Fruit fly (Drosophila melanogaster) whole organism, embryonic: ENCODE data around the gene eEF1delta.
A peak's percentile ranks its signal among the peaks of the same experiment; 100 is the strongest.

Experiments used
- Atf6 ChIP-seq: fragments of 200-800 bp; sonication (Bioruptor generic); IDR thresholded peaks from 2 replicates; pipeline ENCODE4 v1.3.6; 2022; ENCODE audit warnings: missing biosample characterization, missing genetic modification characterization
- Bgb ChIP-seq: fragments of 200-800 bp; sonication (Bioruptor generic); IDR thresholded peaks from 2 replicates; pipeline ENCODE4 v1.3.6; 2022; ENCODE audit warnings: missing biosample characterization, missing genetic modification characterization; ENCODE audit not compliant: partially characterized antibody
- CG11398 ChIP-seq: fragments of 200-800 bp; sonication (Bioruptor generic); optimal IDR thresholded peaks from 2 replicates; lab custom pipeline; 2016; ENCODE audit warnings: missing biosample characterization, missing genetic modification characterization
- CG11560 ChIP-seq: fragments of 200-800 bp; sonication (Bioruptor generic); IDR thresholded peaks from 3 replicates; pipeline ENCODE4 v1.3.6; 2022; ENCODE audit warnings: missing biosample characterization, missing genetic modification characterization
- CG14860 ChIP-seq: fragments of 200-800 bp; sonication (Bioruptor generic); IDR thresholded peaks from 3 replicates; pipeline ENCODE4 v1.3.6; 2022; ENCODE audit warnings: missing biosample characterization, missing genetic modification characterization; ENCODE audit not compliant: partially characterized antibody
- CG1603 ChIP-seq: fragments of 200-800 bp; sonication (Bioruptor generic); optimal IDR thresholded peaks from 2 replicates; lab custom pipeline; 2019; ENCODE audit warnings: missing biosample characterization, mild to moderate bottlenecking, missing genetic modification characterization, moderate library complexity
- CG17186 ChIP-seq: fragments of 200-800 bp; sonication (Bioruptor generic); optimal IDR thresholded peaks from 3 replicates; lab custom pipeline; 2017; ENCODE audit warnings: missing biosample characterization, missing genetic modification reagents, missing genetic modification characterization
- CG2120 ChIP-seq: fragments of 200-800 bp; sonication (Bioruptor generic); optimal IDR thresholded peaks from 3 replicates; lab custom pipeline; 2016; ENCODE audit warnings: missing biosample characterization, missing genetic modification characterization
- CG2129 ChIP-seq: fragments of 200-800 bp; sonication (Bioruptor generic); IDR thresholded peaks from 2 replicates; pipeline ENCODE4 v1.3.6; 2022; ENCODE audit warnings: missing biosample characterization, missing genetic modification characterization; ENCODE audit not compliant: partially characterized antibody
- CG2889 ChIP-seq: fragments of 200-800 bp; sonication (Bioruptor generic); IDR thresholded peaks from 3 replicates; pipeline ENCODE4 v1.3.6; 2022; ENCODE audit warnings: missing biosample characterization, missing genetic modification characterization
- CG32767 ChIP-seq: fragments of 200-800 bp; sonication (Bioruptor generic); IDR thresholded peaks from 2 replicates; pipeline ENCODE4 v1.3.6; 2022; ENCODE audit warnings: missing biosample characterization, missing genetic modification characterization
- CG33213 ChIP-seq: fragments of 200-800 bp; sonication (Bioruptor generic); optimal IDR thresholded peaks from 3 replicates; lab custom pipeline; 2016; ENCODE audit warnings: missing biosample characterization, missing genetic modification characterization
- CG4617 ChIP-seq: fragments of 200-800 bp; sonication (Bioruptor generic); optimal IDR thresholded peaks from 3 replicates; lab custom pipeline; 2016; ENCODE audit warnings: missing biosample characterization, missing genetic modification characterization, borderline replicate concordance
- CG6683 ChIP-seq: fragments of 200-800 bp; sonication (Bioruptor generic); optimal IDR thresholded peaks from 2 replicates; lab custom pipeline; 2017; ENCODE audit warnings: missing biosample characterization, mild to moderate bottlenecking, missing genetic modification characterization, missing genetic modification reagents
- CG7963 ChIP-seq: fragments of 200-800 bp; sonication (Bioruptor generic); IDR thresholded peaks from 3 replicates; pipeline ENCODE4 v1.3.6; 2022; ENCODE audit warnings: missing biosample characterization, missing genetic modification characterization; ENCODE audit not compliant: partially characterized antibody
- CG8478 ChIP-seq: fragments of >200 bp; optimal IDR thresholded peaks from 2 replicates; lab custom pipeline; 2018
- Dbx ChIP-seq: fragments of 200-800 bp; sonication (Bioruptor generic); IDR thresholded peaks from 3 replicates; pipeline ENCODE4 v1.3.6; 2022; ENCODE audit warnings: missing biosample characterization, missing genetic modification characterization
- Dp ChIP-seq: fragments of 200-800 bp; sonication (Bioruptor generic); optimal IDR thresholded peaks from 2 replicates; lab custom pipeline; 2018; ENCODE audit warnings: missing biosample characterization, mild to moderate bottlenecking, missing genetic modification characterization, moderate library complexity
- E2f2 ChIP-seq: fragments of 200-800 bp; sonication (Bioruptor generic); IDR thresholded peaks from 2 replicates; pipeline ENCODE4 v1.3.6; 2022; ENCODE audit warnings: missing biosample characterization, missing genetic modification characterization
- Ets97D ChIP-seq: fragments of 200-800 bp; sonication (Bioruptor generic); optimal IDR thresholded peaks from 3 replicates; lab custom pipeline; 2016; ENCODE audit warnings: missing biosample characterization, missing genetic modification characterization
- H2.0 ChIP-seq: fragments of 200-800 bp; sonication (Bioruptor generic); IDR thresholded peaks from 2 replicates; pipeline ENCODE4 v1.3.6; 2022; ENCODE audit warnings: missing biosample characterization, missing genetic modification characterization
- Lpt ChIP-seq: fragments of >200 bp; optimal IDR thresholded peaks from 2 replicates; lab custom pipeline; 2018; ENCODE audit warnings: missing biosample characterization, missing genetic modification characterization
- MBD-R2 ChIP-seq: fragments of 200-800 bp; sonication (Bioruptor generic); IDR thresholded peaks from 2 replicates; pipeline ENCODE4 v1.3.6; 2022; ENCODE audit warnings: missing biosample characterization, missing genetic modification characterization
- NC2β ChIP-seq: fragments of 200-800 bp; sonication (Bioruptor generic); optimal IDR thresholded peaks from 2 replicates; lab custom pipeline; 2016; ENCODE audit warnings: missing biosample characterization, missing genetic modification characterization
- Opbp ChIP-seq: fragments of 200-800 bp; sonication (Bioruptor generic); IDR thresholded peaks from 3 replicates; pipeline ENCODE4 v1.3.6; 2022; ENCODE audit warnings: missing biosample characterization, missing genetic modification characterization; ENCODE audit not compliant: partially characterized antibody
- Stat92E ChIP-seq, 3 experiments: fragments of >200 bp in 2 of 3; fragments of 200-800 bp in 1 of 3; sonication (Bioruptor generic) in 1 of 3; optimal IDR thresholded peaks; 2 replicates each; lab custom pipeline; 2017 to 2019; ENCODE audit warnings: missing biosample characterization in 3 of 3, missing genetic modification characterization in 3 of 3, mild to moderate bottlenecking in 1 of 3, moderate library complexity in 1 of 3
- Taf1 ChIP-seq: fragments of 200-800 bp; sonication (Bioruptor generic); IDR thresholded peaks from 2 replicates; pipeline ENCODE4 v1.3.6; 2022; ENCODE audit warnings: missing biosample characterization, missing genetic modification characterization
- bigmax ChIP-seq: fragments of 200-800 bp; sonication (Bioruptor generic); optimal IDR thresholded peaks from 2 replicates; lab custom pipeline; 2018; ENCODE audit warnings: missing biosample characterization, mild to moderate bottlenecking, missing genetic modification characterization
- chn ChIP-seq: fragments of 200-800 bp; sonication (Bioruptor generic); optimal IDR thresholded peaks from 2 replicates; lab custom pipeline; 2016; ENCODE audit warnings: missing biosample characterization, missing genetic modification characterization
- dati ChIP-seq: fragments of 200-800 bp; sonication (Bioruptor generic); IDR thresholded peaks from 2 replicates; pipeline ENCODE4 v1.3.6; 2022; ENCODE audit warnings: missing biosample characterization, missing genetic modification characterization
- hth ChIP-seq: fragments of >200 bp; optimal IDR thresholded peaks from 2 replicates; lab custom pipeline; 2017; ENCODE audit warnings: inconsistent platforms
- lmd ChIP-seq: fragments of 200-800 bp; sonication (Bioruptor generic); IDR thresholded peaks from 2 replicates; pipeline ENCODE4 v1.3.6; 2022; ENCODE audit warnings: missing biosample characterization, missing genetic modification characterization
- mam ChIP-seq: fragments of 200-800 bp; sonication (Bioruptor generic); optimal IDR thresholded peaks from 3 replicates; lab custom pipeline; 2016; ENCODE audit warnings: missing biosample characterization, missing genetic modification characterization
- mirr ChIP-seq: fragments of 200-800 bp; sonication (Bioruptor generic); optimal IDR thresholded peaks from 3 replicates; lab custom pipeline; 2018; ENCODE audit warnings: missing biosample characterization, mild to moderate bottlenecking, missing genetic modification characterization
- nerfin-2 ChIP-seq: fragments of 200-800 bp; sonication (Bioruptor generic); IDR thresholded peaks from 2 replicates; pipeline ENCODE4 v1.3.6; 2022; ENCODE audit warnings: missing biosample characterization, missing genetic modification characterization; ENCODE audit not compliant: partially characterized antibody
- row ChIP-seq: fragments of 200-800 bp; sonication (Bioruptor generic); IDR thresholded peaks from 3 replicates; pipeline ENCODE4 v1.3.6; 2022; ENCODE audit warnings: missing biosample characterization, missing genetic modification characterization
- sqz ChIP-seq: fragments of 200-800 bp; sonication (Bioruptor generic); optimal IDR thresholded peaks from 3 replicates; lab custom pipeline; 2018; ENCODE audit warnings: missing biosample characterization, mild to moderate bottlenecking, missing genetic modification characterization
- sug ChIP-seq: fragments of 200-800 bp; optimal IDR thresholded peaks from 2 replicates; lab custom pipeline; 2019; ENCODE audit warnings: missing biosample characterization, mild to moderate bottlenecking, missing genetic modification characterization, moderate library complexity
- tap ChIP-seq: fragments of 200-800 bp; optimal IDR thresholded peaks from 3 replicates; lab custom pipeline; 2019; ENCODE audit warnings: missing biosample characterization, mild to moderate bottlenecking, missing genetic modification characterization, moderate library complexity
- trem ChIP-seq: fragments of 200-800 bp; optimal IDR thresholded peaks from 3 replicates; lab custom pipeline; 2019; ENCODE audit warnings: missing biosample characterization, mild to moderate bottlenecking, missing genetic modification characterization, moderate library complexity
- unc-4 ChIP-seq: fragments of 200-800 bp; sonication (Bioruptor generic); IDR thresholded peaks from 2 replicates; pipeline ENCODE4 v1.3.6; 2022; ENCODE audit warnings: missing biosample characterization, missing genetic modification characterization; ENCODE audit not compliant: partially characterized antibody
- usp ChIP-seq: fragments of >200 bp; optimal IDR thresholded peaks from 2 replicates; lab custom pipeline; 2017; ENCODE audit warnings: missing biosample characterization, missing genetic modification characterization
- wek ChIP-seq: fragments of 200-800 bp; sonication (Bioruptor generic); optimal IDR thresholded peaks from 3 replicates; lab custom pipeline; 2018; ENCODE audit warnings: missing biosample characterization, mild to moderate bottlenecking, missing genetic modification characterization, moderate library complexity

The eEF1delta gene

dm6 chr2L:10246785-10247190 lies 14.5 kb downstream of the eEF1delta start, which contains the start of gene chico (continued):
- TF ChIP-seq H2.0 (GFP tag; lab: Robert Waterston, UW) (no peak), CG7963 (GFP tag; lab: Robert Waterston, UW) (peak; percentile 26; the same call in 2 of the 3 replicates), hth (lab: Kevin White, UChicago) (no peak), Opbp (GFP tag; lab: Robert Waterston, UW) (no peak; the same call in 1 of the 3 replicates), wek (peak; percentile 4), usp (no peak), trem (tag; lab: Kevin White, UChicago) (peak; percentile 80), NC2β (GFP tag; lab: Kevin White, UChicago) (peak; percentile 15), CG2889 (no peak), CG4617 (GFP tag; lab: Kevin White, UChicago) (peak; percentile 63), chn (no peak), tap (tag; lab: Kevin White, UChicago) (no peak), CG32767 (GFP tag; lab: Robert Waterston, UW) (peak; percentile 71; the same call in 1 of the 2 replicates), MBD-R2 (GFP tag; lab: Robert Waterston, UW) (peak; percentile 56), mirr (GFP tag; lab: Kevin White, UChicago) (no peak), unc-4 (GFP tag; lab: Robert Waterston, UW) (peak; percentile 62), CG2120 (GFP tag; lab: Kevin White, UChicago) (peak; percentile 23), CG33213 (GFP tag; lab: Kevin White, UChicago) (peak; percentile 48), CG11398 (GFP tag; lab: Kevin White, UChicago) (no peak), Dp (GFP tag; lab: Kevin White, UChicago) (peak; percentile 73), Bgb (GFP tag; lab: Robert Waterston, UW) (peak; percentile 77), CG11560 (tag; lab: Robert Waterston, UW) (peak; percentile 99), Taf1 (GFP tag; lab: Robert Waterston, UW) (no peak), CG17186 (GFP tag; lab: Kevin White, UChicago) (peak; percentile 17), CG6683 (GFP tag; lab: Kevin White, UChicago) (no peak), row (peak; percentile 49; the same call in 1 of the 3 replicates), lmd (no peak), Ets97D (peak; percentile 83), Atf6 (0 out of 2 replicates have a peak, but pooled peaks have one; percentile 12), Dbx (GFP tag; lab: Robert Waterston, UW) (peak; percentile 22; the same call in 1 of the 3 replicates), Stat92E (GFP tag; optimal IDR thresholded peaks at IDR 0.05; lab: Kevin White, UChicago) (peak in 1 of 3 experiments; percentile 17), sqz (GFP tag; lab: Kevin White, UChicago) (no peak), bigmax (GFP tag; lab: Kevin White, UChicago) (peak; percentile 13), mam (GFP tag; lab: Kevin White, UChicago) (no peak), Lpt (GFP tag; lab: Kevin White, UChicago) (no peak), CG14860 (peak; percentile 68), CG2129 (GFP tag; lab: Robert Waterston, UW) (no peak), E2f2 (peak; percentile 74), CG8478 (lab: Kevin White, UChicago) (no peak), sug (tag; lab: Kevin White, UChicago) (peak; percentile 50), nerfin-2 (peak; percentile 58; the same call in 1 of the 2 replicates), dati (GFP tag; lab: Robert Waterston, UW) (no peak), CG1603 (tag; lab: Kevin White, UChicago) (peak; percentile 83)
- TF ChIP-seq, all 482 proteins: peak for 83
